Worm (Caenorhabditis elegans): ENCODE measurements around the gene rig-6.
A peak's percentile ranks its signal among the peaks of the same experiment; 100 is the strongest.
"Not testable (repeated sequence)": the region's sequence is repeated elsewhere in the genome, so short reads cannot be mapped to it uniquely, and the experiment has no call there.

Gene rig-6

DNA sequence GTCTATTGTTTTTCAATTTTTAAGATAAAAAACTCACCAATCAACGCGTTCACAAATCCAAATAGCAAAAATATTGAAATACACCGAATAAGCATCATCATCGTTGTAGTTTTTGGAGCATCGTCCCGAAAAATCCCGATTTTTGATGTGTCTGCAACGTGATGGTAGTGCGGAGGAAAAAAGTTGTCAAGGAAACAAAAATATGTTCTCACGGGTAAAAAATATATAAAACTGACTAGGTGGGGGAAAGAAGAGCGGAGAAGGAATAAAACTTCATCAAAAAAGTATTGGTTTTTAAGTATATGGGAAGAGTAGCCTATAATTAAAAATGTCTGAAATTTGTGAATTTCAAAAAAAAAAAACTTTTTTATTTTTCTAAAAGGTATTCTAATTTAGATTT, at the start of gene rig-6:
TSS of gene rig-6 (minus strand) at position 101 of the 400 bp plus-strand sequence.
- TF ChIP-seq hlh-11 (tag; optimal IDR thresholded peaks at IDR 0.05), result no peak
- no peak for TF ChIP-seq mdl-1 (tag; optimal IDR thresholded peaks at IDR 0.05)
- TF ChIP-seq unc-130 (GFP tag; optimal IDR thresholded peaks at IDR 0.05), result no peak
- no peak for TF ChIP-seq nhr-10 (tag; optimal IDR thresholded peaks at IDR 0.05)
- no peak for TF ChIP-seq Y75B8A.6 (GFP tag; IDR thresholded peaks at IDR 0.05)
- TF ChIP-seq T20F7.1 (GFP tag; optimal IDR thresholded peaks at IDR 0.05), result no peak
- TF ChIP-seq vab-7 (GFP tag; IDR thresholded peaks at IDR 0.05), result no peak
- no peak for TF ChIP-seq F26F4.8 (GFP tag; conservative IDR thresholded peaks at IDR 0.05)
- no peak for TF ChIP-seq snpc-4 (tag; optimal IDR thresholded peaks at IDR 0.05)
- no peak for TF ChIP-seq ceh-28 (tag; optimal IDR thresholded peaks at IDR 0.05)
- TF ChIP-seq rbr-2 (tag; optimal IDR thresholded peaks at IDR 0.05), result no peak
- TF ChIP-seq lin-15B (tag; optimal IDR thresholded peaks at IDR 0.05), result no peak
- no peak for TF ChIP-seq mes-2 (tag; optimal IDR thresholded peaks at IDR 0.05; ENCODE audit: poor library complexity, severe bottlenecking)

DNA sequence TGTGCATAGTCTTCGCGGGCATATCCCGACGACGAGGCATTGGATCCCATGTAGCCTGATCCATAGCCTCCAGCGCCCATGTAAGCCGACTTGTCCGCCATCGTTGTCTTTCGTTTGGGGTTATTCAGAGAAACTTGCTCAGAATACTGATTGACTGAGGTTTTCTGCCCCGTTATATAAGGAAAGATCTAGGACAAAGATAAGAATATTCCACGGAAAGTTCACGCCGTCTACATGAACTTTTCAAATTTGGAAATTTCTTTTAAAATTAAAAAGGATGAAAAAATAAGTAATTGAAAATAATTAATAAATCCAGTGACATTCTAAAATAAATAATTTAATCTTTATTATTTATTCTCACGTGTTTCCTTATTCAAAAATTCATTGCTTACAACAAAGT, 48.4 kb upstream of the rig-6 start, which contains the start of the genes nspd-5 and F11G11.4:
TSS of gene nspd-5 (minus strand) at position 101 of the 400 bp plus-strand sequence.
TSS of gene F11G11.4 (plus strand) at position 335 of the 400 bp plus-strand sequence.
- TF ChIP-seq set-16 (GFP tag; IDR thresholded peaks at IDR 0.05); dmd-9 (GFP tag; IDR thresholded peaks at IDR 0.05); unc-130 (GFP tag; optimal IDR thresholded peaks at IDR 0.05): not testable (repeated sequence)

- TF ChIP-seq zfp-2 (tag; optimal IDR thresholded peaks at IDR 0.05) (no peak), lsy-2 (tag; optimal IDR thresholded peaks at IDR 0.05) (no peak), ctbp-1 (GFP tag; IDR thresholded peaks at IDR 0.05) (no peak), tag-97 (GFP tag; IDR thresholded peaks at IDR 0.05) (no peak), hlh-30 (tag; optimal IDR thresholded peaks at IDR 0.05; ENCODE audit: insufficient read depth) (no peak), mdl-1 (tag; optimal IDR thresholded peaks at IDR 0.05) (no peak), nhr-102 (tag; optimal IDR thresholded peaks at IDR 0.05) (no peak), aha-1 (tag) (peak; percentile 95), aly-2 (tag; optimal IDR thresholded peaks at IDR 0.05) (no peak), duxl-1 (tag; optimal IDR thresholded peaks at IDR 0.05; ENCODE audit: poor library complexity) (peak; percentile 38), daf-16 (GFP tag; optimal IDR thresholded peaks at IDR 0.05) (no peak), daf-16 (tag; optimal IDR thresholded peaks at IDR 0.05) (peak; percentile 1), zip-2 (tag; optimal IDR thresholded peaks at IDR 0.05) (no peak), mxl-3 (GFP tag; optimal IDR thresholded peaks at IDR 0.05) (no peak), mdt-29 (GFP tag; IDR thresholded peaks at IDR 0.05) (no peak), lir-3 (tag; optimal IDR thresholded peaks at IDR 0.05) (no peak), egl-27 (tag; optimal IDR thresholded peaks at IDR 0.05) (no peak), hlh-11 (tag; optimal IDR thresholded peaks at IDR 0.05) (no peak), dpl-1 (GFP tag; optimal IDR thresholded peaks at IDR 0.05) (peak; percentile 20), lin-1 (GFP tag; IDR thresholded peaks at IDR 0.05) (no peak), zfp-3 (GFP tag; conservative IDR thresholded peaks at IDR 0.05) (0 out of 2 replicates have a peak, but pooled peaks have one; percentile 29), madf-9 (GFP tag; conservative IDR thresholded peaks at IDR 0.05) (no peak), Y5F2A.4 (GFP tag; optimal IDR thresholded peaks at IDR 0.05) (no peak), ama-1 (optimal IDR thresholded peaks at IDR 0.05) (peak; percentile 71)
Observed at ce11 chrII:4858906-4859411, 47.1 kb upstream of the rig-6 start.
